Fruit fly (Drosophila melanogaster) whole organism, embryonic: ENCODE measurements around the gene Cap-D2.

Experiments used
- ATbp ChIP-seq: fragments of 200-800 bp; sonication (Bioruptor generic); optimal IDR thresholded peaks from 2 replicates; lab custom pipeline; 2017; ENCODE audit warnings: missing biosample characterization, mild to moderate bottlenecking, missing genetic modification characterization, missing genetic modification reagents
- CG10274 ChIP-seq: fragments of 200-800 bp; sonication (Bioruptor generic); optimal IDR thresholded peaks from 3 replicates; lab custom pipeline; 2017; ENCODE audit warnings: missing biosample characterization, mild to moderate bottlenecking, missing genetic modification characterization
- CG11093 ChIP-seq: fragments of 200-800 bp; sonication (Bioruptor generic); IDR thresholded peaks from 3 replicates; pipeline ENCODE4 v1.3.6; 2022; ENCODE audit warnings: missing biosample characterization, missing genetic modification characterization
- CG1233 ChIP-seq: fragments of 200-800 bp; sonication (Bioruptor generic); optimal IDR thresholded peaks from 4 replicates; lab custom pipeline; 2018; ENCODE audit warnings: missing biosample characterization, mild to moderate bottlenecking, missing genetic modification characterization
- CG12769 ChIP-seq: fragments of 200-800 bp; sonication (Bioruptor generic); optimal IDR thresholded peaks from 2 replicates; lab custom pipeline; 2019; ENCODE audit warnings: missing biosample characterization, mild to moderate bottlenecking, missing genetic modification characterization, moderate library complexity
- CG13123 ChIP-seq: fragments of 200-800 bp; sonication (Bioruptor generic); optimal IDR thresholded peaks from 2 replicates; lab custom pipeline; 2016; ENCODE audit warnings: missing biosample characterization, missing genetic modification characterization
- CG14860 ChIP-seq: fragments of 200-800 bp; sonication (Bioruptor generic); IDR thresholded peaks from 3 replicates; pipeline ENCODE4 v1.3.6; 2022; ENCODE audit warnings: missing biosample characterization, missing genetic modification characterization; ENCODE audit not compliant: partially characterized antibody
- CG1529 ChIP-seq: fragments of 200-800 bp; sonication (Bioruptor generic); optimal IDR thresholded peaks from 3 replicates; lab custom pipeline; 2018; ENCODE audit warnings: missing biosample characterization, missing genetic modification characterization
- CG1602 ChIP-seq: fragments of 200-800 bp; sonication (Bioruptor generic); optimal IDR thresholded peaks from 3 replicates; lab custom pipeline; 2016; ENCODE audit warnings: missing biosample characterization, missing genetic modification characterization
- CG1603 ChIP-seq: fragments of 200-800 bp; sonication (Bioruptor generic); optimal IDR thresholded peaks from 2 replicates; lab custom pipeline; 2019; ENCODE audit warnings: missing biosample characterization, mild to moderate bottlenecking, missing genetic modification characterization, moderate library complexity
- CG1647 ChIP-seq: fragments of 200-800 bp; sonication (Bioruptor generic); optimal IDR thresholded peaks from 3 replicates; lab custom pipeline; 2016; ENCODE audit warnings: missing biosample characterization, missing genetic modification characterization
- CG17186 ChIP-seq: fragments of 200-800 bp; sonication (Bioruptor generic); optimal IDR thresholded peaks from 3 replicates; lab custom pipeline; 2017; ENCODE audit warnings: missing biosample characterization, missing genetic modification reagents, missing genetic modification characterization
- CG17385 ChIP-seq: fragments of 200-800 bp; sonication (Bioruptor generic); optimal IDR thresholded peaks from 3 replicates; lab custom pipeline; 2018; ENCODE audit warnings: missing biosample characterization, mild to moderate bottlenecking, missing genetic modification characterization
- CG2116 ChIP-seq: fragments of 200-800 bp; sonication (Bioruptor generic); optimal IDR thresholded peaks from 3 replicates; lab custom pipeline; 2018; ENCODE audit warnings: missing biosample characterization, mild to moderate bottlenecking, missing genetic modification characterization
- CG2889 ChIP-seq: fragments of 200-800 bp; sonication (Bioruptor generic); IDR thresholded peaks from 3 replicates; pipeline ENCODE4 v1.3.6; 2022; ENCODE audit warnings: missing biosample characterization, missing genetic modification characterization
- CG31224 ChIP-seq: fragments of 200-800 bp; sonication (Bioruptor generic); IDR thresholded peaks from 2 replicates; pipeline ENCODE4 v1.3.6; 2022; ENCODE audit warnings: missing biosample characterization, missing genetic modification characterization
- CG32532 ChIP-seq: fragments of 200-800 bp; sonication (Bioruptor generic); IDR thresholded peaks from 2 replicates; pipeline ENCODE4 v1.3.6; 2022; ENCODE audit warnings: missing biosample characterization, missing genetic modification characterization
- CG3838 ChIP-seq: fragments of 200-800 bp; sonication (Bioruptor generic); optimal IDR thresholded peaks from 3 replicates; lab custom pipeline; 2016; ENCODE audit warnings: missing biosample characterization, missing genetic modification characterization
- CG5245 ChIP-seq: fragments of 200-800 bp; sonication (Bioruptor generic); optimal IDR thresholded peaks from 3 replicates; lab custom pipeline; 2016; ENCODE audit warnings: missing biosample characterization, missing genetic modification characterization
- CG6272 ChIP-seq: fragments of 200-800 bp; sonication (Bioruptor generic); IDR thresholded peaks from 2 replicates; pipeline ENCODE4 v1.3.6; 2022; ENCODE audit warnings: missing biosample characterization, missing genetic modification characterization
- CG6654 ChIP-seq: fragments of 200-800 bp; sonication (Bioruptor generic); optimal IDR thresholded peaks from 2 replicates; lab custom pipeline; 2017; ENCODE audit warnings: missing biosample characterization, mild to moderate bottlenecking, missing genetic modification characterization
- CG6683 ChIP-seq: fragments of 200-800 bp; sonication (Bioruptor generic); optimal IDR thresholded peaks from 2 replicates; lab custom pipeline; 2017; ENCODE audit warnings: missing biosample characterization, mild to moderate bottlenecking, missing genetic modification characterization, missing genetic modification reagents
- CG8924 ChIP-seq: fragments of 200-800 bp; optimal IDR thresholded peaks from 3 replicates; lab custom pipeline; 2019; ENCODE audit warnings: missing biosample characterization, mild to moderate bottlenecking, missing genetic modification characterization, moderate library complexity
- CG9727 ChIP-seq: fragments of 200-800 bp; sonication (Bioruptor generic); optimal IDR thresholded peaks from 3 replicates; lab custom pipeline; 2017; ENCODE audit warnings: missing biosample characterization, mild to moderate bottlenecking, missing genetic modification characterization
- CTCF ChIP-seq: fragments of 200-800 bp; sonication (Bioruptor generic); optimal IDR thresholded peaks from 2 replicates; lab custom pipeline; 2017; ENCODE audit warnings: missing biosample characterization, mild to moderate bottlenecking, missing genetic modification characterization, moderate library complexity
- D19A ChIP-seq: fragments of 200-800 bp; optimal IDR thresholded peaks from 3 replicates; lab custom pipeline; 2019; ENCODE audit warnings: missing biosample characterization, mild to moderate bottlenecking, missing genetic modification characterization, moderate library complexity
- Dad ChIP-seq: fragments of 200-800 bp; sonication (Bioruptor generic); optimal IDR thresholded peaks from 3 replicates; lab custom pipeline; 2016; ENCODE audit warnings: missing biosample characterization, missing genetic modification characterization
- Doc3 ChIP-seq: fragments of 200-800 bp; sonication (Bioruptor generic); IDR thresholded peaks from 3 replicates; pipeline ENCODE4 v1.3.6; 2022; ENCODE audit warnings: missing biosample characterization, missing genetic modification characterization; ENCODE audit not compliant: partially characterized antibody
- Hey ChIP-seq: fragments of 200-800 bp; sonication (Bioruptor generic); optimal IDR thresholded peaks from 3 replicates; lab custom pipeline; 2018; ENCODE audit warnings: missing biosample characterization, mild to moderate bottlenecking, missing genetic modification characterization
- HmgD ChIP-seq: fragments of 200-800 bp; sonication (Bioruptor generic); optimal IDR thresholded peaks from 3 replicates; lab custom pipeline; 2016; ENCODE audit warnings: missing biosample characterization, missing genetic modification characterization
- Hr3 ChIP-seq: fragments of 200-800 bp; sonication (Bioruptor generic); optimal IDR thresholded peaks from 3 replicates; lab custom pipeline; 2016; ENCODE audit warnings: missing biosample characterization, missing genetic modification characterization
- Nf-YB ChIP-seq: fragments of 200-800 bp; sonication (Bioruptor generic); optimal IDR thresholded peaks from 3 replicates; lab custom pipeline; 2019; ENCODE audit warnings: missing biosample characterization, mild to moderate bottlenecking, missing genetic modification characterization, moderate library complexity
- Optix ChIP-seq: fragments of 200-800 bp; sonication (Bioruptor generic); IDR thresholded peaks from 3 replicates; pipeline ENCODE4 v1.3.6; 2022; ENCODE audit warnings: missing biosample characterization, missing genetic modification characterization
- abd-A ChIP-seq: fragments of 200-800 bp; sonication (Bioruptor generic); optimal IDR thresholded peaks from 3 replicates; lab custom pipeline; 2019; ENCODE audit warnings: missing biosample characterization, mild to moderate bottlenecking, missing genetic modification characterization, moderate library complexity
- bab2 ChIP-seq: fragments of 200-800 bp; sonication (Bioruptor generic); optimal IDR thresholded peaks from 2 replicates; lab custom pipeline; 2016; ENCODE audit warnings: missing biosample characterization, missing genetic modification characterization
- ci ChIP-seq: fragments of 200-800 bp; sonication (Bioruptor generic); IDR thresholded peaks from 3 replicates; pipeline ENCODE4 v1.3.6; 2022; ENCODE audit warnings: missing biosample characterization, missing genetic modification characterization
- eve ChIP-seq, 2 experiments: fragments of >200 bp; optimal IDR thresholded peaks; 2 replicates each; lab custom pipeline; 2017; ENCODE audit warnings: missing biosample characterization in 2 of 2, missing genetic modification characterization in 2 of 2
- ftz-f1 ChIP-seq: fragments of 200-800 bp; sonication (Bioruptor generic); optimal IDR thresholded peaks from 2 replicates; lab custom pipeline; 2016; ENCODE audit warnings: missing biosample characterization, missing genetic modification characterization
- fu2 ChIP-seq: fragments of 200-800 bp; sonication (Bioruptor generic); optimal IDR thresholded peaks from 2 replicates; lab custom pipeline; 2016; ENCODE audit warnings: missing biosample characterization, missing genetic modification characterization
- gsb ChIP-seq: fragments of 200-800 bp; sonication (Bioruptor generic); IDR thresholded peaks from 2 replicates; pipeline ENCODE4 v1.3.6; 2022; ENCODE audit warnings: missing biosample characterization, missing genetic modification characterization
- ind ChIP-seq: fragments of 200-800 bp; sonication (Bioruptor generic); optimal IDR thresholded peaks from 3 replicates; lab custom pipeline; 2016; ENCODE audit warnings: missing biosample characterization, missing genetic modification characterization
- jing ChIP-seq: fragments of 200-800 bp; sonication (Bioruptor generic); optimal IDR thresholded peaks from 2 replicates; lab custom pipeline; 2018; ENCODE audit warnings: missing biosample characterization, mild to moderate bottlenecking, missing genetic modification characterization
- lbe ChIP-seq: fragments of 200-800 bp; sonication (Bioruptor generic); optimal IDR thresholded peaks from 2 replicates; lab custom pipeline; 2016; ENCODE audit warnings: missing biosample characterization, mild to moderate bottlenecking, missing genetic modification characterization
- nmo ChIP-seq: fragments of 200-800 bp; sonication (Bioruptor generic); optimal IDR thresholded peaks from 2 replicates; lab custom pipeline; 2018; ENCODE audit warnings: missing biosample characterization, mild to moderate bottlenecking, missing genetic modification characterization, moderate library complexity
- odd ChIP-seq: fragments of 200-800 bp; sonication (Bioruptor generic); optimal IDR thresholded peaks from 2 replicates; lab custom pipeline; 2017; ENCODE audit warnings: missing biosample characterization, mild to moderate bottlenecking, missing genetic modification characterization
- onecut ChIP-seq: fragments of 200-800 bp; sonication (Bioruptor generic); IDR thresholded peaks from 2 replicates; pipeline ENCODE4 v1.3.6; 2022; ENCODE audit warnings: missing biosample characterization, missing genetic modification characterization
- pita ChIP-seq: fragments of 200-800 bp; sonication (Bioruptor generic); optimal IDR thresholded peaks from 2 replicates; lab custom pipeline; 2017; ENCODE audit warnings: missing biosample characterization, mild to moderate bottlenecking, missing genetic modification characterization
- pum ChIP-seq: fragments of 200-800 bp; sonication (Bioruptor generic); optimal IDR thresholded peaks from 2 replicates; lab custom pipeline; 2016; ENCODE audit warnings: missing biosample characterization, missing genetic modification characterization
- scrt ChIP-seq: fragments of 200-800 bp; sonication (Bioruptor generic); optimal IDR thresholded peaks from 2 replicates; lab custom pipeline; 2018; ENCODE audit warnings: missing biosample characterization, mild to moderate bottlenecking, missing genetic modification characterization, moderate library complexity
- sim ChIP-seq: fragments of 200-800 bp; sonication (Bioruptor generic); IDR thresholded peaks from 2 replicates; pipeline ENCODE4 v1.3.6; 2022; ENCODE audit warnings: missing biosample characterization, missing genetic modification characterization
- sisA ChIP-seq: fragments of 200-800 bp; sonication (Bioruptor generic); IDR thresholded peaks from 2 replicates; pipeline ENCODE4 v1.3.6; 2022; ENCODE audit warnings: missing biosample characterization, missing genetic modification characterization
- sr ChIP-seq: fragments of 200-800 bp; sonication (Bioruptor generic); IDR thresholded peaks from 3 replicates; pipeline ENCODE4 v1.3.6; 2022; ENCODE audit warnings: missing biosample characterization, missing genetic modification characterization
- unpg ChIP-seq: fragments of 200-800 bp; sonication (Bioruptor generic); optimal IDR thresholded peaks from 3 replicates; lab custom pipeline; 2018; ENCODE audit warnings: missing biosample characterization, mild to moderate bottlenecking, missing genetic modification characterization, moderate library complexity

Gene Cap-D2

dm6 chr3R:29682152-29682600, 6.7 kb downstream of the Cap-D2 start, which contains the start of the genes CG7582 and Gycalpha99B:
Gene CG7582, minus strand, starts transcription at chr3R:29682278.
Gene Gycalpha99B, plus strand, starts transcription at chr3R:29682503.
- TF ChIP-seq scrt (GFP tag; lab: Kevin White, UChicago): peak; percentile 99
- no peak for TF ChIP-seq ftz-f1 (GFP tag; lab: Kevin White, UChicago)
- TF ChIP-seq CG1602 (GFP tag; lab: Kevin White, UChicago): no peak
- TF ChIP-seq CG3838: no peak
- TF ChIP-seq CG17186 (GFP tag; lab: Kevin White, UChicago): no peak
- TF ChIP-seq CG17385 (GFP tag; lab: Kevin White, UChicago): no peak
- TF ChIP-seq CG6272 (GFP tag; lab: Robert Waterston, UW): no peak
- no peak for TF ChIP-seq gsb (GFP tag; lab: Robert Waterston, UW)
- no peak for TF ChIP-seq CG10274 (GFP tag; lab: Kevin White, UChicago)
- TF ChIP-seq CG9727: no peak
- TF ChIP-seq ind (GFP tag; lab: Kevin White, UChicago): no peak
- TF ChIP-seq ATbp: no peak
- TF ChIP-seq ci (GFP tag; lab: Robert Waterston, UW): no peak
- no peak for TF ChIP-seq Hr3 (GFP tag; lab: Kevin White, UChicago)
- no peak for TF ChIP-seq CG14860
- TF ChIP-seq CG8924: no peak
- TF ChIP-seq CG32532 (GFP tag; lab: Robert Waterston, UW): peak; percentile 22; the same call in 1 of the 2 replicates
- TF ChIP-seq abd-A (tag; lab: Kevin White, UChicago): peak; percentile 24
- TF ChIP-seq nmo (GFP tag; lab: Kevin White, UChicago): no peak
- no peak for TF ChIP-seq CG1233
- no peak for TF ChIP-seq sr (GFP tag; lab: Robert Waterston, UW)
- no peak for TF ChIP-seq odd
- no peak for TF ChIP-seq CG13123 (GFP tag; lab: Kevin White, UChicago)
- no peak for TF ChIP-seq CG5245 (GFP tag; lab: Kevin White, UChicago)
- no peak for TF ChIP-seq CG1603 (tag; lab: Kevin White, UChicago)
- TF ChIP-seq HmgD (GFP tag; lab: Kevin White, UChicago): no peak
- no peak for TF ChIP-seq CG31224 (GFP tag; lab: Robert Waterston, UW)
- no peak for TF ChIP-seq bab2
- peak; percentile 64 for TF ChIP-seq CTCF
- no peak for TF ChIP-seq CG2889 (GFP tag; lab: Robert Waterston, UW)
- no peak for TF ChIP-seq CG1529 (GFP tag; lab: Kevin White, UChicago)
- TF ChIP-seq sim (GFP tag; lab: Robert Waterston, UW): no peak
- no peak for TF ChIP-seq pita (GFP tag; lab: Kevin White, UChicago)
- TF ChIP-seq CG1647 (GFP tag; lab: Kevin White, UChicago): no peak
- TF ChIP-seq CG6654 (GFP tag; lab: Kevin White, UChicago): no peak
- peak; percentile 64 for TF ChIP-seq onecut (GFP tag; lab: Robert Waterston, UW)
- TF ChIP-seq Doc3: no peak
- no peak for TF ChIP-seq sisA
- no peak for TF ChIP-seq Nf-YB (GFP tag; lab: Kevin White, UChicago)
- no peak for TF ChIP-seq Optix (GFP tag; lab: Robert Waterston, UW)
- no peak for TF ChIP-seq D19A (tag; lab: Kevin White, UChicago)
- TF ChIP-seq fu2: no peak
- TF ChIP-seq CG2116: no peak
- no peak for TF ChIP-seq eve (GFP tag; optimal IDR thresholded peaks at IDR 0.05; lab: Kevin White, UChicago)
- TF ChIP-seq jing (GFP tag; lab: Kevin White, UChicago): no peak
- TF ChIP-seq lbe (GFP tag; lab: Kevin White, UChicago): no peak
- TF ChIP-seq CG11093 (GFP tag; lab: Robert Waterston, UW): no peak
- peak; percentile 41 for TF ChIP-seq CG12769 (tag; lab: Kevin White, UChicago)
- TF ChIP-seq unpg: no peak
- TF ChIP-seq Hey (tag; lab: Kevin White, UChicago): no peak
- no peak for TF ChIP-seq pum
- no peak for TF ChIP-seq Dad (GFP tag; lab: Kevin White, UChicago)
- no peak for TF ChIP-seq CG6683
